Worm (Caenorhabditis elegans): ENCODE data around the gene elo-1.

Gene elo-1

ce11 chrIV:9525682-9526416 is at the start of gene elo-1:
Gene elo-1 (plus strand): TSS chrIV:9526366.
- TF ChIP-seq daf-12 (tag; optimal IDR thresholded peaks at IDR 0.05) (no peak), dmd-6 (GFP tag; IDR thresholded peaks at IDR 0.05) (peak; percentile 82), aha-1 (tag) (no peak), saeg-2 (GFP tag; IDR thresholded peaks at IDR 0.05) (0 out of 2 replicates have a peak, but pooled peaks have one; percentile 43), mdl-1 (tag; optimal IDR thresholded peaks at IDR 0.05) (peak in 1 of 2 experiments; percentile 38), nhr-28 (tag; optimal IDR thresholded peaks at IDR 0.05) (peak; percentile 83), hlh-11 (tag; optimal IDR thresholded peaks at IDR 0.05) (peak; percentile 83), lsy-2 (tag; optimal IDR thresholded peaks at IDR 0.05) (peak in 1 of 2 experiments; percentile 23), hlh-30 (tag; optimal IDR thresholded peaks at IDR 0.05; ENCODE audit: insufficient read depth) (peak; percentile 31), set-16 (GFP tag; IDR thresholded peaks at IDR 0.05) (no peak), dpl-1 (GFP tag; optimal IDR thresholded peaks at IDR 0.05) (peak; percentile 26), daf-16 (GFP tag; optimal IDR thresholded peaks at IDR 0.05) (peak in 1 of 2 experiments; percentile 22), daf-16 (tag; optimal IDR thresholded peaks at IDR 0.05) (peak; percentile 63), tra-1 (GFP tag; IDR thresholded peaks at IDR 0.05) (peak; percentile 64; the same call in 1 of the 2 replicates), hmg-1.1 (GFP tag; IDR thresholded peaks at IDR 0.05) (0 out of 2 replicates have a peak, but pooled peaks have one; percentile 42), mep-1 (tag; optimal IDR thresholded peaks at IDR 0.05) (peak; percentile 36), php-3 (GFP tag; IDR thresholded peaks at IDR 0.05) (peak; percentile 77; the same call in 1 of the 2 replicates), zfp-2 (tag; optimal IDR thresholded peaks at IDR 0.05) (no peak), mxl-3 (GFP tag; optimal IDR thresholded peaks at IDR 0.05) (peak; percentile 24), mdt-29 (GFP tag; IDR thresholded peaks at IDR 0.05) (peak; percentile 49; the same call in 1 of the 2 replicates), nhr-25 (tag; optimal IDR thresholded peaks at IDR 0.05; ENCODE audit: borderline replicate concordance, insufficient read depth) (peak; percentile 11), madf-9 (GFP tag; conservative IDR thresholded peaks at IDR 0.05) (0 out of 2 replicates have a peak, but pooled peaks have one; percentile 12), nhr-77 (tag; optimal IDR thresholded peaks at IDR 0.05) (peak; percentile 53), daf-19 (GFP tag; conservative IDR thresholded peaks at IDR 0.05) (no peak), nhr-11 (tag; optimal IDR thresholded peaks at IDR 0.05) (no peak), dve-1 (tag; optimal IDR thresholded peaks at IDR 0.05; ENCODE audit: insufficient read depth) (peak; percentile 78), nhr-48 (tag; optimal IDR thresholded peaks at IDR 0.05) (peak; percentile 63), jun-1 (tag; optimal IDR thresholded peaks at IDR 0.05) (no peak), T20F7.1 (GFP tag; optimal IDR thresholded peaks at IDR 0.05) (peak; percentile 72), zfp-3 (GFP tag; conservative IDR thresholded peaks at IDR 0.05) (0 out of 2 replicates have a peak, but pooled peaks have one; percentile 30), pqm-1 (tag; optimal IDR thresholded peaks at IDR 0.05) (peak; percentile 64), D1046.2 (GFP tag; IDR thresholded peaks at IDR 0.05) (no peak), nhr-102 (tag; optimal IDR thresholded peaks at IDR 0.05) (peak; percentile 39)

DNA sequence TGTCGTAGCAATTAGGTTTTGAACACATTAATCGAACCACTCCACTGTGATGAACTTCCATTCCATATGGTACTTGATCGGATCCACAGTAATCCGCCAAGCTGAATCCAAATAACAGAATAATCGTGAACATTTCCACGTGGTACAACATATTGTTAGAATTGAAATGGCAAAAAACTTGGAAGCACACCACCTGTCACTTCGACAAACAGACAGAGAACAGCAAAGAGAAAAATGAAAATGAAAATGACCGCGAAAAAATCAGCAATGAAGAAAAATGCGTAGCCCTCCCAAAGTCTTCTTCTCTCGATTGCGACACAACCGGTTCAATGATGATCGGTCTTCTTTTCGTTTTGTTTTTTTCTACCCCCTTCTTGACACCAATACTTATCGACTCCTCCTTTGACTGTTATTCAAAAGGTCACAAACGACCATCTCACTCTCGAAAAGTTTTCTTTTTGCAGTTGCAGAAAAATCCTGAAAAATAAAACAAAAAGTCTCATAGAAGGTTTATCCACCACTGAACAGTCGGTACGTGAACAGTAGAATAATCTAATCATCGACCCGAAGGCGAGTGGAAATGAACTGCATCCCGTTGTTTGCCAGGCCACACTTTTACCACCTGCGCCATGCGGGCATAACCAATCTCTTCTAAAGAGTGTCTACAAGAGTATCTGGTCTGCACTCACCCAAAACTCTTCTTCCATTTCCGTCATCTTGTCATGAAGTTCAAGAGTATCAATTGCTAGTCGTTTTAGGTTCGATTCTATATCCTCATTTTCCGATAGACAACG is 48.8 kb upstream of the elo-1 start, which contains the start of gene wrt-3:
TSS of gene wrt-3 (minus strand) at position 322 of the 794 bp plus-strand sequence.
- TF ChIP-seq ama-1 (optimal IDR thresholded peaks at IDR 0.05) (no peak), php-3 (GFP tag; IDR thresholded peaks at IDR 0.05) (no peak), nhr-237 (tag; optimal IDR thresholded peaks at IDR 0.05) (no peak), mes-2 (tag; optimal IDR thresholded peaks at IDR 0.05; ENCODE audit: poor library complexity, severe bottlenecking) (no peak), ceh-20 (GFP tag; IDR thresholded peaks at IDR 0.05) (no peak), daf-19 (GFP tag; conservative IDR thresholded peaks at IDR 0.05) (peak; percentile 90), ztf-7 (tag; optimal IDR thresholded peaks at IDR 0.05) (peak; percentile 71), lin-29 (GFP tag; IDR thresholded peaks at IDR 0.05) (peak; percentile 49; the same call in 1 of the 2 replicates), gei-8 (GFP tag; optimal IDR thresholded peaks at IDR 0.05) (peak; percentile 90), nhr-76 (tag; optimal IDR thresholded peaks at IDR 0.05) (no peak), nhr-48 (tag; optimal IDR thresholded peaks at IDR 0.05) (peak; percentile 76), tra-1 (GFP tag; IDR thresholded peaks at IDR 0.05) (peak; percentile 79), Y105C5A.15 (GFP tag; IDR thresholded peaks at IDR 0.05) (peak; percentile 94), F49E8.2 (tag; optimal IDR thresholded peaks at IDR 0.05; ENCODE audit: borderline replicate concordance) (peak; percentile 42), spr-1 (tag; optimal IDR thresholded peaks at IDR 0.05) (peak; percentile 74), aly-2 (tag; optimal IDR thresholded peaks at IDR 0.05) (no peak), pha-4 (GFP tag; IDR thresholded peaks at IDR 0.05) (peak; percentile 91), pha-4 (tag; optimal IDR thresholded peaks at IDR 0.05) (no peak), lin-38 (GFP tag; IDR thresholded peaks at IDR 0.05) (no peak)

Measured in whole organism, L4 larva.